Fruit fly (Drosophila melanogaster): ENCODE measurements around the gene CG10345.

dm6 chr3R:16626899-16627432 is 22.3 kb upstream of the CG10345 start:
- TF ChIP-seq fd96Ca (GFP tag; IDR thresholded peaks at IDR 0.05) (no peak), CG34367 (tag; optimal IDR thresholded peaks at IDR 0.05) (no peak), CG13204 (GFP tag; optimal IDR thresholded peaks at IDR 0.05) (no peak), EcR (GFP tag; optimal IDR thresholded peaks at IDR 0.05) (no peak), CG14655 (GFP tag; optimal IDR thresholded peaks at IDR 0.05) (no peak), CG17806 (tag; optimal IDR thresholded peaks at IDR 0.05) (no peak)
